Fruit fly (Drosophila melanogaster): Measurements from ENCODE around the gene eIF2Bepsilon.

The eIF2Bepsilon gene

DNA sequence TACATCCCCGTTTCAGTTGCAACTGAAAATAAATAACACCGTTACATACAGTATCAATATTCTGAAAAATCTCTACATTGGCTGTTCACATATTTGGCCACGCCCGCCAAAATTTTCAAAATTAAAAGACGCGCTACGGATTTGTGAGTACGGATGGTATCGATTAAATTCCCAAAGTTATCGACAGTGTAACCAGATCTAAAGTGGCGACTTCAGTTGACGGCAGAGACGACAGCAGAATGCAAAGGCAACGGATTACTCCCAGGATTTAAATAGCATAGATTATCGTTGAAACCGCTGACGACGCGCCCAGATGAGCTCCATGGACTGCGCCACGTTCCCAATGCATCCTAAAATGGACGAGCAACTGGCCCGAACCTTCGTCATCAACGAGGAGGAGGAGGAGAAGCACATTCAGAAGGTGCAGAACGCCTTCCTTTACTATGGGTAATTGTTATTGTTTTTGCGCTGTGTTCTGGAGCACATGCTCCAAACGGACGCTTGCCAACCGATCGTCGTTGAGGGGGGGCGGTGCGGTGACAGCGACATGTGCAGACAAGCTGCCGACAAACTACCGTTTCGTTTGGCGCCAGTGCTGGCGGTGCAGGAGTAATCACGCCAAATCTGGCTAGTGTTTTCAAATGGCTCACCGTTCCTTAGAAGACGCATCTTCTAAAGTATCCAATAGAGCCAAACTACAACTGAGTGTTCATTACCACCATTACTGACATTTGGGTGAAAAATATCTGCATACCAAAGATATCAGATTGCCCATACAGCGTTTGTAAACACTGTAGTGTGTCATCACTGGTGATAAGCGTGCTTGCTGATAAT is 5.0 kb upstream of the eIF2Bepsilon start, which contains the start of gene CG11596:
Gene CG11596 (plus strand): TSS at position 211 of the 834 bp plus-strand sequence.
- TF ChIP-seq CG32264 (GFP tag; optimal IDR thresholded peaks at IDR 0.05): no peak
- TF ChIP-seq CrebA (GFP tag; optimal IDR thresholded peaks at IDR 0.05; ENCODE audit: borderline replicate concordance): no peak
- no peak for TF ChIP-seq Vsx2 (GFP tag; optimal IDR thresholded peaks at IDR 0.05; ENCODE audit: partially characterized antibody)
- TF ChIP-seq foxo (GFP tag; optimal IDR thresholded peaks at IDR 0.05): no peak
- TF ChIP-seq dsf (GFP tag; optimal IDR thresholded peaks at IDR 0.05; ENCODE audit: borderline replicate concordance): no peak
- TF ChIP-seq Rel (GFP tag; optimal IDR thresholded peaks at IDR 0.05): no peak
- no peak for TF ChIP-seq Rel (tag; optimal IDR thresholded peaks at IDR 0.05)
- no peak for TF ChIP-seq lola (GFP tag; optimal IDR thresholded peaks at IDR 0.05)
- no peak for TF ChIP-seq GATAd (GFP tag; optimal IDR thresholded peaks at IDR 0.05)
- no peak for TF ChIP-seq Hr78 (GFP tag; optimal IDR thresholded peaks at IDR 0.05)
- peak; percentile 75 for TF ChIP-seq h (GFP tag; optimal IDR thresholded peaks at IDR 0.05)
- no peak for TF ChIP-seq rgr (GFP tag; optimal IDR thresholded peaks at IDR 0.05)
- peak; percentile 22 for TF ChIP-seq Sp1 (GFP tag; optimal IDR thresholded peaks at IDR 0.05)
- no peak for TF ChIP-seq Hr83 (GFP tag; optimal IDR thresholded peaks at IDR 0.05; ENCODE audit: poor library complexity, severe bottlenecking)
- TF ChIP-seq Mio (GFP tag; optimal IDR thresholded peaks at IDR 0.05): no peak
- no peak for TF ChIP-seq brk (GFP tag; optimal IDR thresholded peaks at IDR 0.05)
- TF ChIP-seq Abd-B (GFP tag; optimal IDR thresholded peaks at IDR 0.05): no peak
- peak; percentile 18 for TF ChIP-seq ey (GFP tag; optimal IDR thresholded peaks at IDR 0.05)
- no peak for TF ChIP-seq woc (GFP tag; optimal IDR thresholded peaks at IDR 0.05)
- no peak for TF ChIP-seq dmrt93B (GFP tag; optimal IDR thresholded peaks at IDR 0.05)
- TF ChIP-seq HLH106 (tag; optimal IDR thresholded peaks at IDR 0.05): peak; percentile 34
- no peak for TF ChIP-seq Dif (GFP tag; optimal IDR thresholded peaks at IDR 0.05; ENCODE audit: partially characterized antibody)
- no peak for TF ChIP-seq sage (GFP tag; optimal IDR thresholded peaks at IDR 0.05)
- no peak for TF ChIP-seq Hnf4 (GFP tag; optimal IDR thresholded peaks at IDR 0.05)
- TF ChIP-seq OdsH (GFP tag; optimal IDR thresholded peaks at IDR 0.05): no peak
- TF ChIP-seq sv (GFP tag; optimal IDR thresholded peaks at IDR 0.05): no peak
- TF ChIP-seq Myc (optimal IDR thresholded peaks at IDR 0.05): peak; percentile 91

- TF ChIP-seq Dif (GFP tag; optimal IDR thresholded peaks at IDR 0.05; ENCODE audit: partially characterized antibody): no peak
- TF ChIP-seq Rel (GFP tag; optimal IDR thresholded peaks at IDR 0.05): no peak
- TF ChIP-seq Rel (tag; optimal IDR thresholded peaks at IDR 0.05): peak; percentile 55
These were observed 13.1 kb downstream of the eIF2Bepsilon start for dm6 chrX:1909533-1909932.

- TF ChIP-seq Sp1 (GFP tag; optimal IDR thresholded peaks at IDR 0.05): peak; percentile 10
- TF ChIP-seq usp (GFP tag; optimal IDR thresholded peaks at IDR 0.05): no peak
These were observed 13.9 kb downstream of the eIF2Bepsilon start, which contains the start of the genes Edem1 and Rbcn-3B for dm6 chrX:1908757-1909156. Edem1 (minus strand) TSS chrX:1908827. Rbcn-3B (plus strand) TSS chrX:1908920.

dm6 chrX:1907727-1908264 is 14.9 kb downstream of the eIF2Bepsilon start, which contains the start of gene mip130:
mip130 (plus strand) TSS chrX:1908239.
- no peak for TF ChIP-seq sv (GFP tag; optimal IDR thresholded peaks at IDR 0.05)
- no peak for TF ChIP-seq Abd-B (GFP tag; optimal IDR thresholded peaks at IDR 0.05)
- peak; percentile 68 for TF ChIP-seq fru (GFP tag; optimal IDR thresholded peaks at IDR 0.05)
- peak; percentile 85 for TF ChIP-seq woc (GFP tag; optimal IDR thresholded peaks at IDR 0.05)
- peak; percentile 43 for TF ChIP-seq br (GFP tag; optimal IDR thresholded peaks at IDR 0.05)
- peak; percentile 51 for TF ChIP-seq Myc (optimal IDR thresholded peaks at IDR 0.05)
- TF ChIP-seq Hr83 (GFP tag; optimal IDR thresholded peaks at IDR 0.05; ENCODE audit: poor library complexity, severe bottlenecking): peak; percentile 1
- TF ChIP-seq HLH106 (tag; optimal IDR thresholded peaks at IDR 0.05): peak; percentile 64
- no peak for TF ChIP-seq lola (GFP tag; optimal IDR thresholded peaks at IDR 0.05)
- TF ChIP-seq GATAd (GFP tag; optimal IDR thresholded peaks at IDR 0.05): no peak
- peak; percentile 38 for TF ChIP-seq OdsH (GFP tag; optimal IDR thresholded peaks at IDR 0.05)
- no peak for TF ChIP-seq tai (GFP tag; optimal IDR thresholded peaks at IDR 0.05)
- no peak for TF ChIP-seq Dfd (GFP tag; optimal IDR thresholded peaks at IDR 0.05)
- peak in 1 of 2 experiments; percentile 73 for TF ChIP-seq foxo (GFP tag; optimal IDR thresholded peaks at IDR 0.05)
- no peak for TF ChIP-seq pan (optimal IDR thresholded peaks at IDR 0.05)
- TF ChIP-seq jim (GFP tag; optimal IDR thresholded peaks at IDR 0.05): no peak
- TF ChIP-seq usp (GFP tag; optimal IDR thresholded peaks at IDR 0.05): no peak
- no peak for TF ChIP-seq Dif (GFP tag; optimal IDR thresholded peaks at IDR 0.05; ENCODE audit: partially characterized antibody)
- peak; percentile 30 for TF ChIP-seq dmrt93B (GFP tag; optimal IDR thresholded peaks at IDR 0.05)
- TF ChIP-seq Sp1 (GFP tag; optimal IDR thresholded peaks at IDR 0.05): peak; percentile 63
- peak; percentile 24 for TF ChIP-seq ey (GFP tag; optimal IDR thresholded peaks at IDR 0.05)
- TF ChIP-seq h (GFP tag; optimal IDR thresholded peaks at IDR 0.05): peak; percentile 73
- TF ChIP-seq Rel (GFP tag; optimal IDR thresholded peaks at IDR 0.05): no peak
- peak; percentile 41 for TF ChIP-seq Rel (tag; optimal IDR thresholded peaks at IDR 0.05)
- no peak for TF ChIP-seq Jra (GFP tag; optimal IDR thresholded peaks at IDR 0.05)
- no peak for TF ChIP-seq Vsx2 (GFP tag; optimal IDR thresholded peaks at IDR 0.05; ENCODE audit: partially characterized antibody)
- peak; percentile 45 for TF ChIP-seq rgr (GFP tag; optimal IDR thresholded peaks at IDR 0.05)
- TF ChIP-seq N (GFP tag; optimal IDR thresholded peaks at IDR 0.05): no peak
- TF ChIP-seq psq (GFP tag; optimal IDR thresholded peaks at IDR 0.05): peak; percentile 56
- no peak for TF ChIP-seq Hr78 (GFP tag; optimal IDR thresholded peaks at IDR 0.05)

All from whole organism, wandering third instar larva.